Worm (Caenorhabditis elegans) whole organism, L4/young adult: ENCODE results near the gene nlp-68.

Source experiments
- W03F9.2 ChIP-seq: fragments of 150-350 bp; optimal IDR thresholded peaks from 2 replicates; lab custom pipeline; 2014; ENCODE audit warnings: missing biosample characterization, missing genetic modification characterization
- dao-5 ChIP-seq: sonication (generic microtip); optimal IDR thresholded peaks from 2 replicates; lab custom pipeline; 2016; ENCODE audit warnings: missing genotype, missing genetic modification characterization, moderate library complexity, missing compliant biosample characterization
- him-1 ChIP-seq: sonication (generic microtip); optimal IDR thresholded peaks from 2 replicates; lab custom pipeline; 2016; ENCODE audit warnings: missing genotype, missing genetic modification reagents, missing genetic modification characterization, missing compliant biosample characterization

- TF ChIP-seq W03F9.2 (no peak), dao-5 (tag; lab: Kevin White, UChicago) (no peak), him-1 (tag; lab: Kevin White, UChicago) (no peak)
Observed at ce11 chrIII:10586243-10586642, 47.3 kb upstream of the nlp-68 start, which contains the start of gene Y45F3A.5.
